Worm (Caenorhabditis elegans): ENCODE data around the gene T20B12.5.

ce11 chrIII:7358627-7359026 is 8.3 kb downstream of the T20B12.5 start:
- TF ChIP-seq mdl-1 (tag; optimal IDR thresholded peaks at IDR 0.05): no peak
- no peak for TF ChIP-seq ZK337.2 (GFP tag; IDR thresholded peaks at IDR 0.05)
- TF ChIP-seq lsy-2 (tag; optimal IDR thresholded peaks at IDR 0.05): no peak
- no peak for TF ChIP-seq nhr-41 (GFP tag; IDR thresholded peaks at IDR 0.05)
- TF ChIP-seq lin-15B (tag; optimal IDR thresholded peaks at IDR 0.05): no peak
- TF ChIP-seq dve-1 (tag; optimal IDR thresholded peaks at IDR 0.05; ENCODE audit: insufficient read depth): peak; percentile 24
- no peak for TF ChIP-seq ces-1 (GFP tag; optimal IDR thresholded peaks at IDR 0.05)
- TF ChIP-seq ama-1 (optimal IDR thresholded peaks at IDR 0.05): no peak
- peak; percentile 36 for TF ChIP-seq mep-1 (tag; optimal IDR thresholded peaks at IDR 0.05)
